Worm (Caenorhabditis elegans) whole organism, mixed stage, embryonic: ENCODE measurements around the gene ddl-1.

Experiments
- blmp-1 ChIP-seq: fragments of 150-350 bp; optimal IDR thresholded peaks from 2 replicates; lab custom pipeline; 2014; ENCODE audit warnings: missing biosample characterization, missing genetic modification characterization
- ceh-39 ChIP-seq: fragments of 150-350 bp; optimal IDR thresholded peaks from 2 replicates; lab custom pipeline; 2014; ENCODE audit warnings: missing biosample characterization, missing genetic modification characterization
- elt-3 ChIP-seq: fragments of 150-350 bp; optimal IDR thresholded peaks from 2 replicates; lab custom pipeline; 2014; ENCODE audit warnings: missing biosample characterization, missing genetic modification characterization
- lin-13 ChIP-seq: fragments of 150-350 bp; optimal IDR thresholded peaks from 2 replicates; lab custom pipeline; 2014; ENCODE audit warnings: missing biosample characterization, missing genetic modification characterization
- lsy-2 ChIP-seq: fragments of 150-350 bp; optimal IDR thresholded peaks from 2 replicates; lab custom pipeline; 2014; ENCODE audit warnings: missing biosample characterization, missing genetic modification characterization
- mls-2 ChIP-seq: sonication (generic microtip); optimal IDR thresholded peaks from 2 replicates; lab custom pipeline; 2016; ENCODE audit warnings: mild to moderate bottlenecking, missing genetic modification characterization, moderate library complexity, missing compliant biosample characterization
- nhr-76 ChIP-seq: sonication (generic microtip); optimal IDR thresholded peaks from 2 replicates; lab custom pipeline; 2017; ENCODE audit warnings: missing biosample characterization, missing genetic modification characterization
- pha-4 ChIP-seq: fragments of 150-350 bp; optimal IDR thresholded peaks from 2 replicates; lab custom pipeline; 2018; ENCODE audit warnings: missing biosample characterization, missing genetic modification reagents, missing genetic modification characterization
- unc-120 ChIP-seq: sonication (generic microtip); optimal IDR thresholded peaks from 2 replicates; lab custom pipeline; 2017; ENCODE audit warnings: missing genetic modification characterization, missing compliant biosample characterization; ENCODE audit not compliant: poor library complexity, severe bottlenecking
- unc-62 ChIP-seq: fragments of 150-350 bp; optimal IDR thresholded peaks from 2 replicates; lab custom pipeline; 2014; ENCODE audit warnings: missing biosample characterization, missing genetic modification reagents, missing genetic modification characterization

DNA sequence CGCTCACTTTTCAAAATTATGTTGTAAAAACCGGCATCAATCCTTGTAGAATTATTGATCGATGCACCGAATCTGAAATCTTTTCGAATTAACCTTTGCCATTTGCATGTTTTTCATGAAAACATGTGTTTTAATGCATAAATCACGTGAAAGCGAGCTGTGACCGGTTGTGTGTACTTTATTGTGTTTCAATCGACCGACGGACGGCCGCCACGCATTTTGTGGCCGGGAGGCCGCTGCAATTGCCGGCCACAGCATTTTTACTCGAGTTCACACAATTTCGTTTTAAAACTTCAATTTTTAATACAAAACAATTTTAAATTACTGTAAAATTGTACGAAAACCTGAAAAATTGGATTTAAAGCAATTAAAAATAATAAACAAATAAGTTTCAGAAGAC lies 40.8 kb upstream of the ddl-1 start, which contains the start of gene C25H3.11:
- TF ChIP-seq nhr-76 (no peak), lin-13 (tag; lab: Kevin White, UChicago) (no peak), blmp-1 (tag; lab: Kevin White, UChicago) (no peak), ceh-39 (tag; lab: Kevin White, UChicago) (no peak), unc-62 (GFP tag; lab: Kevin White, UChicago) (no peak), elt-3 (tag; lab: Kevin White, UChicago) (no peak), lsy-2 (tag; lab: Kevin White, UChicago) (no peak), mls-2 (tag; lab: Kevin White, UChicago) (no peak), unc-120 (tag; lab: Kevin White, UChicago) (no peak), pha-4 (tag; lab: Kevin White, UChicago) (no peak)
